Worm (Caenorhabditis elegans): ENCODE data around the gene sel-15.

DNA sequence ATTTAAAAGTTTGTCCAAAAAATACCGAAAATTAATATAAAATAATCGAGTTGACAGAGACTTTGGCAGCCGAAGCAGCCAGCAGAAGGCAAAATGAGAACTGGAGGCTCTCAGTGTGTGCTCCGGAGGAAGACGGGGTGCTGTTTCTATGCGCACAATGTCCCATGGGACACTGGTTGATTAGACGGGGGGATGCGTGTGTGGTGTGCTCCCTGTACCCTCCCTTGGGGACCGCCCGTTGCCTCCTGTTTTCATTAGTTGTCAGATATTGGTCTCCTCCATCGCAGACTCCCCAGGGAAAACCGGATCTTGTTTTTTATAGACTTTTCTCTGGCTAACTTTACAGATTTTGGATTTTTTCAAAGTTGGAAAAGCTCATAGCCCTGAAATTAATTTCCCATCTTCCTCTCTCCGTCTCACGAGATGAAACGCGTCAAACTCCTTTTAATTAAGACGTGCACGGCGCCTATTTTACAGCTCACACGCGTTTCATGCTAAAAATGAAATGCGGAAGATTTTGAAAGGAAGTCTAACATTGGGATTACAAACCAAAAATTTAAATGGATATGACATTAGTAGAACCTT lies 31.0 kb downstream of the sel-15 start, which contains the start of gene C09F5.3:
- TF ChIP-seq ets-7 (tag; optimal IDR thresholded peaks at IDR 0.05) (no peak), B0310.2 (tag; optimal IDR thresholded peaks at IDR 0.05) (no peak), aly-1 (tag; optimal IDR thresholded peaks at IDR 0.05) (no peak), tra-4 (tag; optimal IDR thresholded peaks at IDR 0.05) (no peak), pes-1 (GFP tag; IDR thresholded peaks at IDR 0.05) (no peak), tbx-11 (GFP tag; IDR thresholded peaks at IDR 0.05) (no peak), tbx-37 (GFP tag; conservative IDR thresholded peaks at IDR 0.05) (no peak)

All from whole organism, early embryonic.